Fruit fly (Drosophila melanogaster) whole organism, embryonic: ENCODE measurements around the gene Osi6.

ENCODE experiments used
- CG11695 ChIP-seq: fragments of 200-800 bp; sonication (Bioruptor generic); IDR thresholded peaks from 3 replicates; pipeline ENCODE4 v1.3.6; 2022; ENCODE audit warnings: missing biosample characterization, missing genetic modification characterization
- CG31441 ChIP-seq: fragments of 200-800 bp; sonication (Bioruptor generic); IDR thresholded peaks from 2 replicates; pipeline ENCODE4 v1.3.6; 2022; ENCODE audit warnings: missing biosample characterization, missing genetic modification characterization
- CG32772 ChIP-seq: fragments of 200-800 bp; sonication (Bioruptor generic); IDR thresholded peaks from 2 replicates; pipeline ENCODE4 v1.3.6; 2022; ENCODE audit warnings: missing biosample characterization, missing genetic modification characterization
- CG7357 ChIP-seq: fragments of 200-800 bp; sonication (Bioruptor generic); IDR thresholded peaks from 3 replicates; pipeline ENCODE4 v1.3.6; 2022; ENCODE audit warnings: missing biosample characterization, missing genetic modification characterization
- Ets97D ChIP-seq: fragments of 200-800 bp; sonication (Bioruptor generic); optimal IDR thresholded peaks from 3 replicates; lab custom pipeline; 2016; ENCODE audit warnings: missing biosample characterization, missing genetic modification characterization
- oc ChIP-seq: fragments of 200-800 bp; sonication (Bioruptor generic); optimal IDR thresholded peaks from 2 replicates; lab custom pipeline; 2018; ENCODE audit warnings: missing biosample characterization, mild to moderate bottlenecking, missing genetic modification characterization, moderate library complexity
- otp ChIP-seq: fragments of 200-800 bp; sonication (Bioruptor generic); IDR thresholded peaks from 3 replicates; pipeline ENCODE4, ENCODE4 v1.3.6; 2022; ENCODE audit warnings: missing biosample characterization, missing genetic modification characterization

- no peak for TF ChIP-seq Ets97D
- TF ChIP-seq otp, result no peak
- TF ChIP-seq CG11695 (GFP tag; lab: Robert Waterston, UW), result no peak
- no peak for TF ChIP-seq CG31441 (GFP tag; lab: Robert Waterston, UW)
- TF ChIP-seq CG32772 (GFP tag; lab: Robert Waterston, UW), result no peak
- TF ChIP-seq oc (tag; lab: Kevin White, UChicago), result no peak
- no peak for TF ChIP-seq CG7357 (GFP tag; lab: Robert Waterston, UW)
Observed at dm6 chr3R:6244035-6244434, 9.5 kb downstream of the Osi6 start.
